Worm (Caenorhabditis elegans): ENCODE data around the gene sri-72.
A peak's percentile ranks its signal among the peaks of the same experiment; 100 is the strongest.

Gene sri-72

ce11 chrV:568105-568504 lies at the start of gene sri-72:
Gene sri-72 (minus strand): TSS chrV:568205.
- TF ChIP-seq nhr-76 (tag; optimal IDR thresholded peaks at IDR 0.05), result no peak
- TF ChIP-seq elt-3 (tag; optimal IDR thresholded peaks at IDR 0.05), result no peak
- TF ChIP-seq mef-2 (tag; optimal IDR thresholded peaks at IDR 0.05), result no peak
- no peak for TF ChIP-seq nhr-20 (tag; optimal IDR thresholded peaks at IDR 0.05)
- TF ChIP-seq alr-1 (tag; optimal IDR thresholded peaks at IDR 0.05; ENCODE audit: borderline replicate concordance), result no peak
- no peak for TF ChIP-seq ceh-82 (tag; optimal IDR thresholded peaks at IDR 0.05)
- no peak for TF ChIP-seq lin-39 (tag; optimal IDR thresholded peaks at IDR 0.05)
- TF ChIP-seq pax-3 (tag; optimal IDR thresholded peaks at IDR 0.05), result no peak
- no peak for TF ChIP-seq nhr-11 (tag; optimal IDR thresholded peaks at IDR 0.05)
- no peak for TF ChIP-seq nhr-71 (tag; optimal IDR thresholded peaks at IDR 0.05)
- no peak for TF ChIP-seq zip-4 (GFP tag; optimal IDR thresholded peaks at IDR 0.05)
- TF ChIP-seq fos-1 (tag; optimal IDR thresholded peaks at IDR 0.05), result no peak
- no peak for TF ChIP-seq hpl-2 (GFP tag; optimal IDR thresholded peaks at IDR 0.05)

ce11 chrV:615275-615674 lies 47.3 kb upstream of the sri-72 start, which contains the start of gene F48G7.13:
Gene F48G7.13 (plus strand): TSS chrV:615575.
- no peak for TF ChIP-seq sup-37 (GFP tag; optimal IDR thresholded peaks at IDR 0.05)
- TF ChIP-seq mab-9 (GFP tag; IDR thresholded peaks at IDR 0.05), result no peak
- TF ChIP-seq F16B12.6 (tag; optimal IDR thresholded peaks at IDR 0.05), result no peak
- TF ChIP-seq jun-1 (tag; optimal IDR thresholded peaks at IDR 0.05), result no peak

- TF ChIP-seq hlh-4 (tag; optimal IDR thresholded peaks at IDR 0.05) (no peak), nhr-84 (tag; optimal IDR thresholded peaks at IDR 0.05) (no peak), unc-130 (tag; optimal IDR thresholded peaks at IDR 0.05) (no peak), mef-2 (tag; optimal IDR thresholded peaks at IDR 0.05) (no peak), skn-1 (tag; optimal IDR thresholded peaks at IDR 0.05) (peak; percentile 18), jun-1 (tag; optimal IDR thresholded peaks at IDR 0.05) (no peak), lin-15B (tag; optimal IDR thresholded peaks at IDR 0.05) (no peak), fkh-10 (GFP tag; optimal IDR thresholded peaks at IDR 0.05) (no peak), unc-98 (GFP tag; IDR thresholded peaks at IDR 0.05) (no peak), blmp-1 (tag; optimal IDR thresholded peaks at IDR 0.05) (peak; percentile 0), hpl-2 (GFP tag; optimal IDR thresholded peaks at IDR 0.05) (no peak), tlp-1 (tag; optimal IDR thresholded peaks at IDR 0.05) (no peak), nhr-20 (tag; optimal IDR thresholded peaks at IDR 0.05) (peak; percentile 55), unc-30 (tag; optimal IDR thresholded peaks at IDR 0.05) (no peak), nhr-85 (tag) (peak; percentile 72), rnt-1 (tag; optimal IDR thresholded peaks at IDR 0.05) (no peak), zip-4 (GFP tag; optimal IDR thresholded peaks at IDR 0.05) (no peak), egl-27 (tag; optimal IDR thresholded peaks at IDR 0.05) (no peak), dpl-1 (GFP tag; optimal IDR thresholded peaks at IDR 0.05) (no peak), ceh-90 (tag; optimal IDR thresholded peaks at IDR 0.05) (no peak), tbx-2 (tag; optimal IDR thresholded peaks at IDR 0.05) (no peak), lin-13 (GFP tag; optimal IDR thresholded peaks at IDR 0.05) (no peak), lin-39 (tag; optimal IDR thresholded peaks at IDR 0.05) (no peak), efl-1 (optimal IDR thresholded peaks at IDR 0.05) (no peak), efl-1 (GFP tag; optimal IDR thresholded peaks at IDR 0.05 in 1 of 2) (peak in 1 of 2 experiments; percentile 46), lin-35 (GFP tag; optimal IDR thresholded peaks at IDR 0.05) (peak in 1 of 2 experiments; percentile 46), C16A3.4 (tag; optimal IDR thresholded peaks at IDR 0.05) (peak; percentile 5)
These were observed 42.2 kb upstream of the sri-72 start, which contains the start of gene nhr-90 for ce11 chrV:610217-610616. Gene nhr-90 (plus strand): TSS chrV:610512.

ce11 chrV:609671-610070 lies 41.7 kb upstream of the sri-72 start, which contains the start of gene srlf-36:
Gene srlf-36 (minus strand): TSS chrV:609771.
- TF ChIP-seq nhr-71 (tag; optimal IDR thresholded peaks at IDR 0.05) (no peak), grh-1 (GFP tag; IDR thresholded peaks at IDR 0.05) (no peak), irx-1 (tag; optimal IDR thresholded peaks at IDR 0.05) (no peak), ztf-4 (tag; optimal IDR thresholded peaks at IDR 0.05) (no peak), blmp-1 (tag; optimal IDR thresholded peaks at IDR 0.05) (no peak), ztf-11 (tag; optimal IDR thresholded peaks at IDR 0.05) (no peak), lsy-2 (tag; optimal IDR thresholded peaks at IDR 0.05) (no peak), xbp-1 (tag; optimal IDR thresholded peaks at IDR 0.05) (no peak)
